Worm (Caenorhabditis elegans) whole organism, mixed stage, embryonic: ENCODE data around the gene ZK355.8.

Source experiments
- bed-3 ChIP-seq: fragments of 200-800 bp; sonication (Bioruptor generic); optimal IDR thresholded peaks from 3 replicates; lab custom pipeline; 2018; ENCODE audit warnings: mild to moderate bottlenecking, missing genetic modification characterization, moderate library complexity, missing compliant biosample characterization
- lin-13 ChIP-seq: fragments of 150-350 bp; optimal IDR thresholded peaks from 2 replicates; lab custom pipeline; 2014; ENCODE audit warnings: missing biosample characterization, missing genetic modification characterization
- mep-1 ChIP-seq: fragments of 150-350 bp; optimal IDR thresholded peaks from 2 replicates; lab custom pipeline; 2017; ENCODE audit warnings: missing biosample characterization, missing genetic modification reagents, missing genetic modification characterization, inconsistent platforms
- nhr-237 ChIP-seq: fragments of 150-350 bp; optimal IDR thresholded peaks from 2 replicates; lab custom pipeline; 2014; ENCODE audit warnings: missing biosample characterization, missing genetic modification characterization
- nhr-76 ChIP-seq: sonication (generic microtip); optimal IDR thresholded peaks from 2 replicates; lab custom pipeline; 2017; ENCODE audit warnings: missing biosample characterization, missing genetic modification characterization

ce11 chrII:2958308-2958707 is 30.7 kb downstream of the ZK355.8 start, which contains the start of gene srw-60:
- TF ChIP-seq nhr-237 (tag; lab: Kevin White, UChicago), result no peak
- TF ChIP-seq lin-13, result no peak
- TF ChIP-seq nhr-76 (tag; lab: Kevin White, UChicago), result no peak
- TF ChIP-seq bed-3, result no peak
- TF ChIP-seq mep-1 (tag; lab: Kevin White, UChicago), result no peak
